Fruit fly (Drosophila melanogaster) S2 (cell line): ENCODE results near the gene CG10943.

Source experiments
- CG8478 ChIP-seq: fragments of >200 bp; optimal IDR thresholded peaks from 2 replicates; lab custom pipeline; 2018
- CTCF ChIP-seq, 2 experiments: fragments of >200 bp; optimal IDR thresholded peaks; 2 replicates each; lab custom pipeline; 2018

Gene CG10943

dm6 chr3L:12843056-12843799 is 19.5 kb downstream of the CG10943 start, which contains the start of gene nebu:
Gene nebu (minus strand): TSS chr3L:12843106.
- TF ChIP-seq CTCF (optimal IDR thresholded peaks at IDR 0.05; lab: Kevin White, UChicago) (no peak), CG8478 (lab: Kevin White, UChicago) (no peak)

dm6 chr3L:12842532-12842931 is 20.2 kb downstream of the CG10943 start:
- no peak for TF ChIP-seq CTCF (optimal IDR thresholded peaks at IDR 0.05; lab: Kevin White, UChicago)
- no peak for TF ChIP-seq CG8478 (lab: Kevin White, UChicago)

- TF ChIP-seq CTCF (optimal IDR thresholded peaks at IDR 0.05; lab: Kevin White, UChicago) = no peak
- TF ChIP-seq CG8478 (lab: Kevin White, UChicago) = no peak
Measured at dm6 chr3L:12841459-12841858, 21.3 kb downstream of the CG10943 start.

dm6 chr3L:12839882-12840281 is 22.8 kb downstream of the CG10943 start:
- TF ChIP-seq CTCF (optimal IDR thresholded peaks at IDR 0.05; lab: Kevin White, UChicago) (no peak), CG8478 (lab: Kevin White, UChicago) (no peak)

- TF ChIP-seq CTCF (optimal IDR thresholded peaks at IDR 0.05; lab: Kevin White, UChicago) = no peak
- TF ChIP-seq CG8478 (lab: Kevin White, UChicago) = no peak
Measured at dm6 chr3L:12837196-12837720, 25.5 kb downstream of the CG10943 start.

dm6 chr3L:12835511-12836479 is 26.9 kb downstream of the CG10943 start:
- TF ChIP-seq CG8478 (lab: Kevin White, UChicago) (no peak), CTCF (optimal IDR thresholded peaks at IDR 0.05; lab: Kevin White, UChicago) (no peak)

dm6 chr3L:12834526-12835213 is 28.1 kb downstream of the CG10943 start:
- TF ChIP-seq CTCF (optimal IDR thresholded peaks at IDR 0.05; lab: Kevin White, UChicago) (no peak), CG8478 (lab: Kevin White, UChicago) (no peak)

dm6 chr3L:12833864-12834525 is 28.7 kb downstream of the CG10943 start:
- no peak for TF ChIP-seq CTCF (optimal IDR thresholded peaks at IDR 0.05; lab: Kevin White, UChicago)
- no peak for TF ChIP-seq CG8478 (lab: Kevin White, UChicago)

- TF ChIP-seq CG8478 (lab: Kevin White, UChicago) = no peak
- no peak for TF ChIP-seq CTCF (optimal IDR thresholded peaks at IDR 0.05; lab: Kevin White, UChicago)
Measured at dm6 chr3L:12833354-12833753, 29.4 kb downstream of the CG10943 start.

- TF ChIP-seq CG8478 (lab: Kevin White, UChicago) (no peak), CTCF (optimal IDR thresholded peaks at IDR 0.05; lab: Kevin White, UChicago) (no peak)
Measured at dm6 chr3L:12832355-12832881, 30.3 kb downstream of the CG10943 start.

dm6 chr3L:12831290-12831952 is 31.3 kb downstream of the CG10943 start:
- TF ChIP-seq CG8478 (lab: Kevin White, UChicago) (no peak), CTCF (optimal IDR thresholded peaks at IDR 0.05; lab: Kevin White, UChicago) (no peak)

dm6 chr3L:12830416-12830815 is 32.3 kb downstream of the CG10943 start:
- TF ChIP-seq CTCF (optimal IDR thresholded peaks at IDR 0.05; lab: Kevin White, UChicago) (no peak), CG8478 (lab: Kevin White, UChicago) (no peak)

- TF ChIP-seq CG8478 (lab: Kevin White, UChicago) (no peak), CTCF (optimal IDR thresholded peaks at IDR 0.05; lab: Kevin White, UChicago) (no peak)
Measured at dm6 chr3L:12828532-12828931, 34.2 kb downstream of the CG10943 start.
